Fruit fly (Drosophila melanogaster): Measurements from ENCODE around the gene cype.
A peak's percentile ranks its signal among the peaks of the same experiment; 100 is the strongest.

- TF ChIP-seq CG11762 (GFP tag; optimal IDR thresholded peaks at IDR 0.05; ENCODE audit: insufficient read depth) = peak; percentile 53
- TF ChIP-seq CG8319 (GFP tag; optimal IDR thresholded peaks at IDR 0.05) = peak; percentile 54
- TF ChIP-seq esn (GFP tag; optimal IDR thresholded peaks at IDR 0.05) = peak; percentile 96
- peak; percentile 80 for TF ChIP-seq CG32006 (GFP tag; optimal IDR thresholded peaks at IDR 0.05)
- peak; percentile 95 for TF ChIP-seq Met (GFP tag; optimal IDR thresholded peaks at IDR 0.05)
- no peak for TF ChIP-seq Lpt (GFP tag; optimal IDR thresholded peaks at IDR 0.05)
- no peak for TF ChIP-seq CG6808 (GFP tag; optimal IDR thresholded peaks at IDR 0.05)
- peak; percentile 94 for TF ChIP-seq cyc (GFP tag; optimal IDR thresholded peaks at IDR 0.05)
- no peak for TF ChIP-seq fkh (GFP tag; optimal IDR thresholded peaks at IDR 0.05)
- peak; percentile 78 for TF ChIP-seq CG6792 (GFP tag; optimal IDR thresholded peaks at IDR 0.05)
- TF ChIP-seq CG1621 (tag; optimal IDR thresholded peaks at IDR 0.05) = no peak
Observed at dm6 chr2L:5297289-5297960, 29.6 kb upstream of the cype start.
